Worm (Caenorhabditis elegans) whole organism, late embryonic: ENCODE measurements around the gene H18N23.2.

ENCODE experiments used
- C38D4.7 ChIP-seq: fragments of 200-800 bp; sonication (Bioruptor generic); optimal IDR thresholded peaks from 2 replicates; lab custom pipeline; 2018; ENCODE audit warnings: mild to moderate bottlenecking, missing genetic modification characterization, moderate library complexity, missing compliant biosample characterization
- F13H6.1 ChIP-seq: sonication (generic microtip); optimal IDR thresholded peaks from 2 replicates; lab custom pipeline; 2016; ENCODE audit warnings: missing genetic modification characterization, missing compliant biosample characterization
- K02D7.2 ChIP-seq: sonication (generic microtip); optimal IDR thresholded peaks from 2 replicates; lab custom pipeline; 2017; ENCODE audit warnings: mild to moderate bottlenecking, missing genetic modification characterization, missing compliant biosample characterization
- K09A11.1 ChIP-seq: sonication (generic microtip); optimal IDR thresholded peaks from 2 replicates; lab custom pipeline; 2017; ENCODE audit warnings: antibody characterized with exemption, mild to moderate bottlenecking, missing genetic modification characterization, missing compliant biosample characterization; ENCODE audit not compliant: insufficient read depth
- Y22D7AL.16 ChIP-seq: sonication (generic microtip); optimal IDR thresholded peaks from 2 replicates; lab custom pipeline; 2016; ENCODE audit warnings: missing genetic modification characterization, missing compliant biosample characterization
- ahr-1 ChIP-seq: sonication (generic microtip); optimal IDR thresholded peaks from 2 replicates; lab custom pipeline; 2016; ENCODE audit warnings: missing genetic modification characterization, missing compliant biosample characterization
- ama-1 ChIP-seq: fragments of 150-350 bp; optimal IDR thresholded peaks from 2 replicates; lab custom pipeline; 2014
- ceh-14 ChIP-seq: sonication (generic microtip); optimal IDR thresholded peaks from 2 replicates; lab custom pipeline; 2016; ENCODE audit warnings: missing genotype, missing genetic modification characterization, missing compliant biosample characterization
- ceh-18 ChIP-seq: sonication (generic microtip); optimal IDR thresholded peaks from 2 replicates; lab custom pipeline; 2016; ENCODE audit warnings: missing genetic modification characterization, missing compliant biosample characterization
- ceh-19 ChIP-seq: fragments of 200-800 bp; sonication (Bioruptor generic); optimal IDR thresholded peaks from 2 replicates; lab custom pipeline; 2018; ENCODE audit warnings: mild to moderate bottlenecking, missing genetic modification characterization, missing compliant biosample characterization
- ceh-24 ChIP-seq: sonication (generic microtip); optimal IDR thresholded peaks from 2 replicates; lab custom pipeline; 2016; ENCODE audit warnings: mild to moderate bottlenecking, missing genetic modification characterization, missing compliant biosample characterization
- ceh-31 ChIP-seq: sonication (generic microtip); optimal IDR thresholded peaks from 2 replicates; lab custom pipeline; 2016; ENCODE audit warnings: missing genetic modification characterization, missing compliant biosample characterization
- ceh-34 ChIP-seq: sonication (generic microtip); optimal IDR thresholded peaks from 2 replicates; lab custom pipeline; 2016; ENCODE audit warnings: mild to moderate bottlenecking, missing genetic modification characterization, missing compliant biosample characterization
- ceh-48 ChIP-seq: sonication (generic microtip); optimal IDR thresholded peaks from 2 replicates; lab custom pipeline; 2016; ENCODE audit warnings: missing genetic modification characterization, inconsistent platforms, missing compliant biosample characterization
- ceh-6 ChIP-seq: fragments of 200-800 bp; sonication (Bioruptor generic); optimal IDR thresholded peaks from 2 replicates; lab custom pipeline; 2018; ENCODE audit warnings: mild to moderate bottlenecking, missing genetic modification characterization, missing compliant biosample characterization
- ceh-9 ChIP-seq: sonication (generic microtip); optimal IDR thresholded peaks from 2 replicates; lab custom pipeline; 2016; ENCODE audit warnings: mild to moderate bottlenecking, missing genetic modification characterization, inconsistent platforms, missing compliant biosample characterization
- elt-4 ChIP-seq: sonication (generic microtip); optimal IDR thresholded peaks from 2 replicates; lab custom pipeline; 2016; ENCODE audit warnings: missing genetic modification characterization, missing compliant biosample characterization
- ets-4 ChIP-seq: sonication (generic microtip); optimal IDR thresholded peaks from 2 replicates; lab custom pipeline; 2016; ENCODE audit warnings: missing genetic modification characterization, missing compliant biosample characterization
- eyg-1 ChIP-seq: sonication (generic microtip); optimal IDR thresholded peaks from 2 replicates; lab custom pipeline; 2016; ENCODE audit warnings: missing genotype, missing genetic modification characterization, missing compliant biosample characterization
- fkh-6 ChIP-seq: sonication (generic microtip); optimal IDR thresholded peaks from 2 replicates; lab custom pipeline; 2016; ENCODE audit warnings: missing genetic modification characterization, missing compliant biosample characterization
- hlh-30 ChIP-seq: sonication (generic microtip); optimal IDR thresholded peaks from 2 replicates; lab custom pipeline; 2017; ENCODE audit warnings: antibody characterized with exemption, missing genetic modification characterization, missing compliant biosample characterization; ENCODE audit not compliant: insufficient read depth
- hlh-8 ChIP-seq: sonication (generic microtip); optimal IDR thresholded peaks from 2 replicates; lab custom pipeline; 2016; ENCODE audit warnings: missing genotype, missing genetic modification characterization, missing compliant biosample characterization
- lin-11 ChIP-seq: fragments of 200-800 bp; sonication (Bioruptor generic); optimal IDR thresholded peaks from 2 replicates; lab custom pipeline; 2018; ENCODE audit warnings: mild to moderate bottlenecking, missing genetic modification characterization, missing compliant biosample characterization
- madf-2 ChIP-seq: sonication (generic microtip); optimal IDR thresholded peaks from 2 replicates; lab custom pipeline; 2017; ENCODE audit warnings: missing genetic modification characterization, missing compliant biosample characterization
- mec-3 ChIP-seq: sonication (generic microtip); optimal IDR thresholded peaks from 2 replicates; lab custom pipeline; 2016; ENCODE audit warnings: borderline replicate concordance, missing genetic modification characterization, missing compliant biosample characterization
- nfya-1 ChIP-seq: sonication (generic microtip); optimal IDR thresholded peaks from 2 replicates; lab custom pipeline; 2017; ENCODE audit warnings: missing genetic modification characterization, mild to moderate bottlenecking, missing compliant biosample characterization, antibody characterized with exemption, moderate library complexity
- pag-3 ChIP-seq: sonication (generic microtip); optimal IDR thresholded peaks from 2 replicates; lab custom pipeline; 2016; ENCODE audit warnings: missing compliant biosample characterization, missing genetic modification characterization, borderline replicate concordance
- pat-9 ChIP-seq: fragments of 200-800 bp; sonication (Bioruptor generic); optimal IDR thresholded peaks from 2 replicates; lab custom pipeline; 2018; ENCODE audit warnings: mild to moderate bottlenecking, missing genetic modification characterization, moderate library complexity, missing compliant biosample characterization
- pax-1 ChIP-seq: fragments of 150-350 bp; optimal IDR thresholded peaks from 2 replicates; lab custom pipeline; 2014; ENCODE audit warnings: missing biosample characterization, missing genetic modification characterization
- pha-2 ChIP-seq: sonication (generic microtip); optimal IDR thresholded peaks from 2 replicates; lab custom pipeline; 2017; ENCODE audit warnings: mild to moderate bottlenecking, missing genetic modification characterization, missing compliant biosample characterization
- pha-4 ChIP-seq: fragments of 150-350 bp; optimal IDR thresholded peaks from 2 replicates; lab custom pipeline; 2018; ENCODE audit warnings: missing biosample characterization, missing genetic modification reagents, missing genetic modification characterization
- ref-2 ChIP-seq: sonication (generic microtip); optimal IDR thresholded peaks from 2 replicates; lab custom pipeline; 2016; ENCODE audit warnings: missing genetic modification characterization, missing compliant biosample characterization
- rnt-1 ChIP-seq: sonication (generic microtip); optimal IDR thresholded peaks from 2 replicates; lab custom pipeline; 2016; ENCODE audit warnings: missing genetic modification characterization, missing compliant biosample characterization
- sdc-2 ChIP-seq: sonication (generic microtip); optimal IDR thresholded peaks from 2 replicates; lab custom pipeline; 2016; ENCODE audit warnings: missing genotype, missing genetic modification characterization, missing compliant biosample characterization
- sox-2 ChIP-seq: fragments of 200-800 bp; sonication (Bioruptor generic); IDR thresholded peaks from 2 replicates; pipeline ENCODE4 v1.3.6; 2022; ENCODE audit warnings: missing genetic modification reagents, missing genetic modification characterization, missing compliant biosample characterization
- sox-4 ChIP-seq: sonication (generic microtip); optimal IDR thresholded peaks from 2 replicates; lab custom pipeline; 2017; ENCODE audit warnings: mild to moderate bottlenecking, missing genetic modification characterization, inconsistent platforms, missing compliant biosample characterization
- tbx-2 ChIP-seq: sonication (generic microtip); optimal IDR thresholded peaks from 2 replicates; lab custom pipeline; 2016; ENCODE audit warnings: missing genetic modification characterization, missing compliant biosample characterization
- tbx-7 ChIP-seq: sonication (generic microtip); optimal IDR thresholded peaks from 2 replicates; lab custom pipeline; 2016; ENCODE audit warnings: missing genotype, missing genetic modification characterization, missing compliant biosample characterization
- unc-42 ChIP-seq: sonication (generic microtip); optimal IDR thresholded peaks from 2 replicates; lab custom pipeline; 2016; ENCODE audit warnings: missing genotype, missing genetic modification characterization, missing compliant biosample characterization
- unc-86 ChIP-seq: sonication (generic microtip); optimal IDR thresholded peaks from 2 replicates; lab custom pipeline; 2016; ENCODE audit warnings: missing genetic modification characterization, missing compliant biosample characterization
- ztf-16 ChIP-seq: sonication (generic microtip); optimal IDR thresholded peaks from 2 replicates; lab custom pipeline; 2017; ENCODE audit warnings: missing genetic modification characterization, missing compliant biosample characterization

H18N23.2 gene

ce11 chrX:17625245-17625644 is 15.4 kb downstream of the H18N23.2 start:
- no peak for TF ChIP-seq fkh-6
- TF ChIP-seq ets-4 (tag; lab: Kevin White, UChicago) = no peak
- no peak for TF ChIP-seq unc-86
- no peak for TF ChIP-seq pag-3 (tag; lab: Kevin White, UChicago)
- no peak for TF ChIP-seq pax-1 (tag; lab: Kevin White, UChicago)
- no peak for TF ChIP-seq tbx-2 (tag; lab: Kevin White, UChicago)
- no peak for TF ChIP-seq pat-9 (tag; lab: Kevin White, UChicago)
- no peak for TF ChIP-seq ceh-18 (tag; lab: Kevin White, UChicago)
- no peak for TF ChIP-seq ama-1
- TF ChIP-seq, all 69 proteins: peak for 0

- TF ChIP-seq K09A11.1 = no peak
- TF ChIP-seq ahr-1 = no peak
- TF ChIP-seq lin-11 (tag; lab: Kevin White, UChicago) = no peak
- no peak for TF ChIP-seq ceh-19
Measured at ce11 chrX:17614245-17614644, 26.4 kb downstream of the H18N23.2 start, which contains the start of gene ncs-7. Gene ncs-7, plus strand, starts transcription at chrX:17614545.

ce11 chrX:17613024-17613423 is 27.6 kb downstream of the H18N23.2 start:
- no peak for TF ChIP-seq F13H6.1 (tag; lab: Kevin White, UChicago)
- TF ChIP-seq hlh-30 (tag; lab: Kevin White, UChicago) = no peak
- no peak for TF ChIP-seq sox-2 (GFP tag; lab: Robert Waterston, UW)
- TF ChIP-seq nfya-1 = no peak
- no peak for TF ChIP-seq ama-1
- TF ChIP-seq Y22D7AL.16 (tag; lab: Kevin White, UChicago) = no peak
- TF ChIP-seq ceh-6 (GFP tag; lab: Kevin White, UChicago) = no peak
- TF ChIP-seq ceh-24 (tag; lab: Kevin White, UChicago) = no peak
- no peak for TF ChIP-seq ets-4 (tag; lab: Kevin White, UChicago)
- no peak for TF ChIP-seq pha-2 (tag; lab: Kevin White, UChicago)
- no peak for TF ChIP-seq madf-2
- TF ChIP-seq lin-11 (tag; lab: Kevin White, UChicago) = no peak
- TF ChIP-seq eyg-1 = no peak
- TF ChIP-seq ref-2 (tag; lab: Kevin White, UChicago) = no peak
- TF ChIP-seq ceh-18 (tag; lab: Kevin White, UChicago) = no peak
- no peak for TF ChIP-seq elt-4 (tag; lab: Kevin White, UChicago)
- no peak for TF ChIP-seq hlh-8 (tag; lab: Kevin White, UChicago)

ce11 chrX:17611180-17611579 is 29.5 kb downstream of the H18N23.2 start:
- TF ChIP-seq lin-11 (tag; lab: Kevin White, UChicago) (peak; percentile 11), C38D4.7 (GFP tag; lab: Kevin White, UChicago) (no peak), ref-2 (tag; lab: Kevin White, UChicago) (no peak), ahr-1 (no peak), pha-4 (no peak), mec-3 (no peak), pax-1 (tag; lab: Kevin White, UChicago) (no peak), sox-2 (GFP tag; lab: Robert Waterston, UW) (peak; percentile 20; the same call in 1 of the 2 replicates), ceh-9 (no peak), rnt-1 (tag; lab: Kevin White, UChicago) (no peak), pha-2 (tag; lab: Kevin White, UChicago) (no peak), sox-4 (tag; lab: Kevin White, UChicago) (no peak)

- TF ChIP-seq pax-1 (tag; lab: Kevin White, UChicago) (no peak), sox-2 (GFP tag; lab: Robert Waterston, UW) (no peak), ceh-14 (peak; percentile 17), nfya-1 (peak; percentile 53), tbx-7 (tag; lab: Kevin White, UChicago) (no peak), ref-2 (tag; lab: Kevin White, UChicago) (peak; percentile 39), K09A11.1 (peak; percentile 34), sdc-2 (tag; lab: Kevin White, UChicago) (peak; percentile 79), ceh-48 (tag; lab: Kevin White, UChicago) (peak; percentile 68), lin-11 (tag; lab: Kevin White, UChicago) (peak; percentile 2), ceh-31 (tag; lab: Kevin White, UChicago) (peak; percentile 62), ceh-34 (tag; lab: Kevin White, UChicago) (peak; percentile 46), rnt-1 (tag; lab: Kevin White, UChicago) (peak; percentile 40), hlh-8 (tag; lab: Kevin White, UChicago) (peak; percentile 8), unc-42 (tag; lab: Kevin White, UChicago) (peak; percentile 30), ceh-18 (tag; lab: Kevin White, UChicago) (peak; percentile 23), tbx-2 (tag; lab: Kevin White, UChicago) (peak; percentile 63), madf-2 (peak; percentile 37), hlh-30 (tag; lab: Kevin White, UChicago) (peak; percentile 86), ztf-16 (tag; lab: Kevin White, UChicago) (peak; percentile 8), K02D7.2 (tag; lab: Kevin White, UChicago) (no peak)
Measured at ce11 chrX:17610406-17610981, 30.2 kb downstream of the H18N23.2 start.
